In the genomic region with DNA sequence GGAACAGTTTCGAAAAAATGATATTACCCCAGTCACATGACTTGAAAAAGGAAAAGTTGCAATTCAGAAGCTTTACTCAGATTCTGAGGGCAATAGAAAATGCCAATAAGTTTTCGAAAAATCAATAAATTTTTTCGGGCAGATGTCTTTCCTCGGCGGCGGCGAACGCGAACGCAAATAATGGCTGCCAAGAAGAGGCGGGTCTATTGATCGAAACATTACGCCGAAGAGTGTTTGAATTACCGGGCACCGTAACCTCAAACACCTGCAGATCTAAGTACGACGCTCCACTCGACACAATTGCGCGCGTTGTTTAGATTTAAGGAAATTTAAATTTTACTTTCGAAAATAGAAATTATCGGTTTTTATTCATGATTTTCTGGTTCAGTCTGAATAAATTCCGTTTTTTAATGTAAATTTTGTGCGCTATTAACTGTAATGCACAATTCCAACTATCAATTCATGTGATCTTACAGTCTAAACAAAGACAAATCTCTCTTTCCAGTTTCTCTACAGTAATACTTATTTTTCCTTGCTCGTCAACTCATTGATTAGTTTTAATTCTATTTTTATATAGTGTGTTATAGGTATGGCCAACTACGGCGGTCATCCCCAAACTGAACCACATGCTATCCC, we compare ENCODE assay signal across 4 worm cellular contexts.
TF ChIP-seq lines count a peak whose summit lies in the region.

A gene (plus strand): TSS at position 586 of the 636 bp plus-strand sequence.

TF ChIP-seq in whole organism, L2 larva, 48 proteins besides CTCF, POLR2A, EP300 and RAD21 (continued from another document):
- peak; percentile 94 for TF ChIP-seq ZK546.5 (tag; optimal IDR thresholded peaks at IDR 0.05; lab: Kevin White, UChicago)
- no peak for TF ChIP-seq elt-1 (tag; optimal IDR thresholded peaks at IDR 0.05; lab: Kevin White, UChicago)
- peak; percentile 88 for TF ChIP-seq sma-9 (GFP tag; optimal IDR thresholded peaks at IDR 0.05; lab: Kevin White, UChicago)
- no peak for TF ChIP-seq sma-9 (tag; optimal IDR thresholded peaks at IDR 0.05; lab: Kevin White, UChicago)
- peak; percentile 88 for TF ChIP-seq F13H6.1 (tag; optimal IDR thresholded peaks at IDR 0.05; lab: Kevin White, UChicago)
- TF ChIP-seq nhr-11 (tag; optimal IDR thresholded peaks at IDR 0.05; lab: Kevin White, UChicago), result no peak
- TF ChIP-seq ceh-16 (tag; optimal IDR thresholded peaks at IDR 0.05; lab: Kevin White, UChicago), result peak; percentile 85
- TF ChIP-seq unc-62 (GFP tag; optimal IDR thresholded peaks at IDR 0.05; lab: Kevin White, UChicago), result no peak
- no peak for TF ChIP-seq dmd-4 (tag; optimal IDR thresholded peaks at IDR 0.05; lab: Kevin White, UChicago)
- peak; percentile 91 for TF ChIP-seq sem-4 (tag; optimal IDR thresholded peaks at IDR 0.05; lab: Kevin White, UChicago)
- no peak for TF ChIP-seq alr-1 (tag; optimal IDR thresholded peaks at IDR 0.05; lab: Kevin White, UChicago)
- peak in 1 of 2 experiments; percentile 38 for TF ChIP-seq mdl-1 (tag; optimal IDR thresholded peaks at IDR 0.05; lab: Kevin White, UChicago)
- TF ChIP-seq nhr-237 (tag; optimal IDR thresholded peaks at IDR 0.05; lab: Kevin White, UChicago), result no peak
- TF ChIP-seq Y55F3AM.14 (GFP tag; optimal IDR thresholded peaks at IDR 0.05; lab: Kevin White, UChicago), result no peak
- TF ChIP-seq nhr-25 (tag; optimal IDR thresholded peaks at IDR 0.05; lab: Kevin White, UChicago), result peak; percentile 91
- peak; percentile 87 for TF ChIP-seq sma-3 (GFP tag; optimal IDR thresholded peaks at IDR 0.05; lab: Kevin White, UChicago)
- TF ChIP-seq C34F6.9 (tag; optimal IDR thresholded peaks at IDR 0.05; lab: Kevin White, UChicago), result peak; percentile 96
- peak; percentile 78 for TF ChIP-seq ztf-4 (tag; optimal IDR thresholded peaks at IDR 0.05; lab: Kevin White, UChicago)
- peak; percentile 65 for TF ChIP-seq zag-1 (tag; optimal IDR thresholded peaks at IDR 0.05; lab: Kevin White, UChicago)
- TF ChIP-seq nhr-12 (tag; optimal IDR thresholded peaks at IDR 0.05; lab: Kevin White, UChicago), result no peak
- peak; percentile 91 for TF ChIP-seq lin-13 (GFP tag; optimal IDR thresholded peaks at IDR 0.05; lab: Kevin White, UChicago)
- TF ChIP-seq egl-27 (tag; optimal IDR thresholded peaks at IDR 0.05; lab: Kevin White, UChicago), result peak; percentile 50
- no peak for TF ChIP-seq elt-3 (tag; optimal IDR thresholded peaks at IDR 0.05; lab: Kevin White, UChicago)
- TF ChIP-seq unc-55 (GFP tag; optimal IDR thresholded peaks at IDR 0.05; lab: Kevin White, UChicago), result peak; percentile 97
- TF ChIP-seq ztf-11 (tag; optimal IDR thresholded peaks at IDR 0.05; lab: Kevin White, UChicago), result no peak
- TF ChIP-seq snpc-4 (tag; optimal IDR thresholded peaks at IDR 0.05; lab: Kevin White, UChicago), result no peak

TF ChIP-seq in whole organism, L4 larva, 104 proteins besides CTCF, POLR2A, EP300 and RAD21 (continued from another document and continues in another):
- TF ChIP-seq pqm-1 (tag; optimal IDR thresholded peaks at IDR 0.05; lab: Kevin White, UChicago), result no peak
- TF ChIP-seq fkh-10 (GFP tag; optimal IDR thresholded peaks at IDR 0.05; lab: Kevin White, UChicago), result peak; percentile 74
- TF ChIP-seq egl-43 (GFP tag; IDR thresholded peaks at IDR 0.05; lab: Robert Waterston, UW), result peak; percentile 53; the same call in 1 of the 2 replicates
- peak; percentile 91 for TF ChIP-seq hlh-30 (tag; optimal IDR thresholded peaks at IDR 0.05; lab: Kevin White, UChicago; ENCODE audit: insufficient read depth)
- peak; percentile 68 for TF ChIP-seq ctbp-1 (GFP tag; IDR thresholded peaks at IDR 0.05; lab: Robert Waterston, UW)
- TF ChIP-seq nhr-25 (tag; optimal IDR thresholded peaks at IDR 0.05; lab: Kevin White, UChicago; ENCODE audit: borderline replicate concordance, insufficient read depth), result peak; percentile 87
- peak; percentile 50; the same call in 1 of the 2 replicates for TF ChIP-seq dmd-9 (GFP tag; IDR thresholded peaks at IDR 0.05; lab: Robert Waterston, UW)
- TF ChIP-seq unc-130 (GFP tag; optimal IDR thresholded peaks at IDR 0.05; lab: Kevin White, UChicago), result peak; percentile 25
- peak; percentile 31 for TF ChIP-seq spr-1 (tag; optimal IDR thresholded peaks at IDR 0.05; lab: Kevin White, UChicago)
- TF ChIP-seq zfp-3 (GFP tag; conservative IDR thresholded peaks at IDR 0.05; lab: Robert Waterston, UW), result 0 out of 2 replicates have a peak, but pooled peaks have one; percentile 58
- TF ChIP-seq F37D6.2 (tag; optimal IDR thresholded peaks at IDR 0.05; lab: Kevin White, UChicago), result peak; percentile 62
- TF ChIP-seq nhr-48 (tag; optimal IDR thresholded peaks at IDR 0.05; lab: Kevin White, UChicago), result peak; percentile 16
- TF ChIP-seq nhr-41 (GFP tag; IDR thresholded peaks at IDR 0.05; lab: Robert Waterston, UW), result no peak
- peak; percentile 68; the same call in 1 of the 2 replicates for TF ChIP-seq ceh-20 (GFP tag; IDR thresholded peaks at IDR 0.05; lab: Robert Waterston, UW)
- TF ChIP-seq nhr-6 (tag; optimal IDR thresholded peaks at IDR 0.05; lab: Kevin White, UChicago), result peak; percentile 89
- TF ChIP-seq Y48G9A.11 (GFP tag; IDR thresholded peaks at IDR 0.05; lab: Robert Waterston, UW), result peak; percentile 95
- no peak for TF ChIP-seq pha-4 (GFP tag; IDR thresholded peaks at IDR 0.05; lab: Robert Waterston, UW)
- peak; percentile 94 for TF ChIP-seq pha-4 (tag; optimal IDR thresholded peaks at IDR 0.05; lab: Kevin White, UChicago)
- no peak for TF ChIP-seq ZK337.2 (GFP tag; IDR thresholded peaks at IDR 0.05; lab: Robert Waterston, UW)
- TF ChIP-seq Y5F2A.4 (GFP tag; optimal IDR thresholded peaks at IDR 0.05; lab: Kevin White, UChicago), result no peak
- peak; percentile 20 for TF ChIP-seq nhr-102 (tag; optimal IDR thresholded peaks at IDR 0.05; lab: Kevin White, UChicago)
- TF ChIP-seq hif-1 (tag; optimal IDR thresholded peaks at IDR 0.05; lab: Kevin White, UChicago), result peak in 1 of 2 experiments; percentile 80
- peak; percentile 69 for TF ChIP-seq nhr-77 (tag; optimal IDR thresholded peaks at IDR 0.05; lab: Kevin White, UChicago)
- TF ChIP-seq lin-15B (tag; optimal IDR thresholded peaks at IDR 0.05; lab: Kevin White, UChicago), result peak; percentile 29
- peak in 1 of 2 experiments; percentile 98 for TF ChIP-seq unc-62 (GFP tag; optimal IDR thresholded peaks at IDR 0.05 in 1 of 2; lab: Kevin White, UChicago)
- TF ChIP-seq unc-62 (tag; optimal IDR thresholded peaks at IDR 0.05; lab: Kevin White, UChicago), result no peak
- TF ChIP-seq tra-1 (GFP tag; IDR thresholded peaks at IDR 0.05; lab: Robert Waterston, UW), result 0 out of 2 replicates have a peak, but pooled peaks have one; percentile 43
- no peak for TF ChIP-seq ceh-62 (tag; optimal IDR thresholded peaks at IDR 0.05; lab: Kevin White, UChicago)
- TF ChIP-seq ceh-44 (GFP tag; IDR thresholded peaks at IDR 0.05; lab: Robert Waterston, UW), result no peak
- peak; percentile 91 for TF ChIP-seq dpl-1 (GFP tag; optimal IDR thresholded peaks at IDR 0.05; lab: Kevin White, UChicago)
- TF ChIP-seq lsy-2 (tag; optimal IDR thresholded peaks at IDR 0.05; lab: Kevin White, UChicago), result peak; percentile 94 to 99
- TF ChIP-seq lin-1 (GFP tag; IDR thresholded peaks at IDR 0.05; lab: Robert Waterston, UW), result 0 out of 2 replicates have a peak, but pooled peaks have one; percentile 32

TF ChIP-seq in whole organism, late embryonic, 69 proteins besides CTCF, POLR2A, EP300 and RAD21 (continued from another document):
- TF ChIP-seq pros-1 (tag; optimal IDR thresholded peaks at IDR 0.05; lab: Kevin White, UChicago) (peak; percentile 64), ceh-6 (GFP tag; optimal IDR thresholded peaks at IDR 0.05; lab: Kevin White, UChicago) (no peak), ceh-18 (tag; optimal IDR thresholded peaks at IDR 0.05; lab: Kevin White, UChicago) (peak; percentile 84), npax-4 (tag; optimal IDR thresholded peaks at IDR 0.05; lab: Kevin White, UChicago) (no peak), che-1 (tag; optimal IDR thresholded peaks at IDR 0.05; lab: Kevin White, UChicago) (no peak), C08G9.2 (tag; optimal IDR thresholded peaks at IDR 0.05; lab: Kevin White, UChicago) (peak; percentile 4), ref-2 (tag; optimal IDR thresholded peaks at IDR 0.05; lab: Kevin White, UChicago) (peak; percentile 65), ceh-9 (tag; optimal IDR thresholded peaks at IDR 0.05; lab: Kevin White, UChicago) (no peak), sdc-2 (tag; optimal IDR thresholded peaks at IDR 0.05; lab: Kevin White, UChicago) (peak; percentile 13), ceh-30 (tag; optimal IDR thresholded peaks at IDR 0.05; lab: Kevin White, UChicago) (no peak), ceh-19 (GFP tag; optimal IDR thresholded peaks at IDR 0.05; lab: Kevin White, UChicago) (peak; percentile 18), ceh-48 (tag; optimal IDR thresholded peaks at IDR 0.05; lab: Kevin White, UChicago) (peak; percentile 83), ceh-31 (tag; optimal IDR thresholded peaks at IDR 0.05; lab: Kevin White, UChicago) (peak; percentile 80), unc-86 (tag; optimal IDR thresholded peaks at IDR 0.05; lab: Kevin White, UChicago) (no peak), nhr-11 (tag; optimal IDR thresholded peaks at IDR 0.05; lab: Kevin White, UChicago) (no peak)

TF ChIP-seq in whole organism, mixed stage, embryonic, 35 proteins besides CTCF, POLR2A, EP300 and RAD21 (continued from another document):
- TF ChIP-seq M03D4.4 (tag; optimal IDR thresholded peaks at IDR 0.05; lab: Kevin White, UChicago) (peak; percentile 18), drap-1 (GFP tag; optimal IDR thresholded peaks at IDR 0.05; lab: Kevin White, UChicago) (peak; percentile 17), mep-1 (tag; optimal IDR thresholded peaks at IDR 0.05; lab: Kevin White, UChicago) (peak; percentile 87), nhr-2 (tag; optimal IDR thresholded peaks at IDR 0.05; lab: Kevin White, UChicago) (no peak), unc-120 (tag; optimal IDR thresholded peaks at IDR 0.05; lab: Kevin White, UChicago; ENCODE audit: poor library complexity, severe bottlenecking) (peak; percentile 45), unc-62 (GFP tag; optimal IDR thresholded peaks at IDR 0.05; lab: Kevin White, UChicago) (no peak), lin-13 (tag; optimal IDR thresholded peaks at IDR 0.05; lab: Kevin White, UChicago) (peak; percentile 86), unc-39 (tag; optimal IDR thresholded peaks at IDR 0.05; lab: Kevin White, UChicago) (no peak)
